Worm (Caenorhabditis elegans) whole organism, early embryonic: ENCODE results near the gene ttll-12.
A peak's percentile ranks its signal among the peaks of the same experiment; 100 is the strongest.

Source experiments
- B0310.2 ChIP-seq: sonication (generic microtip); optimal IDR thresholded peaks from 2 replicates; lab custom pipeline; 2016; ENCODE audit warnings: mild to moderate bottlenecking, missing genetic modification characterization, missing compliant biosample characterization
- F13C5.2 ChIP-seq: sonication (generic microtip); optimal IDR thresholded peaks from 2 replicates; lab custom pipeline; 2017; ENCODE audit warnings: mild to moderate bottlenecking, missing genetic modification characterization, inconsistent platforms, missing compliant biosample characterization
- aly-1 ChIP-seq: sonication (generic microtip); optimal IDR thresholded peaks from 2 replicates; lab custom pipeline; 2016; ENCODE audit warnings: missing genetic modification characterization, missing compliant biosample characterization
- ama-1 ChIP-seq: fragments of 150-350 bp; optimal IDR thresholded peaks from 2 replicates; lab custom pipeline; 2014
- ceh-13 ChIP-seq: fragments of 200-800 bp; sonication (Bioruptor generic); optimal IDR thresholded peaks from 2 replicates; lab custom pipeline; 2018; ENCODE audit warnings: mild to moderate bottlenecking, missing genetic modification characterization, missing compliant biosample characterization
- ceh-36 ChIP-seq: sonication (generic microtip); optimal IDR thresholded peaks from 2 replicates; lab custom pipeline; 2016; ENCODE audit warnings: missing genetic modification characterization, inconsistent platforms, missing compliant biosample characterization
- ets-7 ChIP-seq: sonication (generic microtip); optimal IDR thresholded peaks from 2 replicates; lab custom pipeline; 2016; ENCODE audit warnings: missing genotype, missing genetic modification characterization, missing compliant biosample characterization
- flt-1 ChIP-seq: fragments of 200-800 bp; sonication (Bioruptor generic); IDR thresholded peaks from 2 replicates; pipeline ENCODE4 v1.3.6; 2022; ENCODE audit warnings: missing genetic modification characterization, missing compliant biosample characterization
- hmbx-1 ChIP-seq: sonication (generic microtip); optimal IDR thresholded peaks from 2 replicates; lab custom pipeline; 2016; ENCODE audit warnings: mild to moderate bottlenecking, missing genetic modification characterization, missing compliant biosample characterization
- hmg-4 ChIP-seq: fragments of 200-800 bp; sonication (Bioruptor generic); optimal IDR thresholded peaks from 2 replicates; lab custom pipeline; 2018; ENCODE audit warnings: mild to moderate bottlenecking, missing genetic modification characterization, missing compliant biosample characterization
- hnd-1 ChIP-seq: sonication (generic microtip); optimal IDR thresholded peaks from 2 replicates; lab custom pipeline; 2016; ENCODE audit warnings: missing genetic modification characterization, missing compliant biosample characterization
- pes-1 ChIP-seq: fragments of 200-800 bp; sonication (Bioruptor generic); IDR thresholded peaks from 2 replicates; pipeline ENCODE4 v1.3.6; 2022; ENCODE audit warnings: missing genetic modification reagents, missing genetic modification characterization, missing compliant biosample characterization
- scrt-1 ChIP-seq: fragments of 200-800 bp; sonication (Bioruptor generic); IDR thresholded peaks from 2 replicates; pipeline ENCODE4 v1.3.6; 2022; ENCODE audit warnings: missing genetic modification characterization, missing compliant biosample characterization
- sea-1 ChIP-seq: fragments of 200-800 bp; sonication (Bioruptor generic); conservative IDR thresholded peaks from 2 replicates; pipeline ENCODE4 v1.3.6; 2022; ENCODE audit warnings: missing genetic modification characterization, missing compliant biosample characterization
- tbx-11 ChIP-seq: fragments of 200-800 bp; sonication (Bioruptor generic); IDR thresholded peaks from 2 replicates; pipeline ENCODE4 v1.3.6; 2022; ENCODE audit warnings: missing genetic modification characterization, missing compliant biosample characterization
- tbx-37 ChIP-seq: fragments of 200-800 bp; sonication (Bioruptor generic); conservative IDR thresholded peaks from 2 replicates; pipeline ENCODE4 v1.3.6; 2022; ENCODE audit warnings: missing genetic modification reagents, missing genetic modification characterization, missing compliant biosample characterization
- tra-4 ChIP-seq: sonication (generic microtip); optimal IDR thresholded peaks from 2 replicates; lab custom pipeline; 2017; ENCODE audit warnings: missing genetic modification characterization, missing compliant biosample characterization

ttll-12 gene

ce11 chrII:9305575-9305974 is 33.2 kb upstream of the ttll-12 start:
- TF ChIP-seq hnd-1 (tag; lab: Kevin White, UChicago) (no peak), B0310.2 (tag; lab: Kevin White, UChicago) (no peak), tbx-11 (GFP tag; lab: Robert Waterston, UW) (no peak), hmg-4 (GFP tag; lab: Kevin White, UChicago) (no peak), ceh-13 (GFP tag; lab: Kevin White, UChicago) (no peak), flt-1 (GFP tag; lab: Robert Waterston, UW) (no peak)

ce11 chrII:9306835-9307234 is 32.0 kb upstream of the ttll-12 start:
- TF ChIP-seq flt-1 (GFP tag; lab: Robert Waterston, UW) (no peak), tra-4 (tag; lab: Kevin White, UChicago) (no peak), ceh-13 (GFP tag; lab: Kevin White, UChicago) (no peak), ama-1 (lab: Kevin White, UChicago) (no peak), B0310.2 (tag; lab: Kevin White, UChicago) (no peak), hmbx-1 (tag; lab: Kevin White, UChicago) (no peak), scrt-1 (GFP tag; lab: Robert Waterston, UW) (no peak), aly-1 (tag; lab: Kevin White, UChicago) (no peak), hnd-1 (tag; lab: Kevin White, UChicago) (no peak), F13C5.2 (no peak), sea-1 (no peak), tbx-11 (GFP tag; lab: Robert Waterston, UW) (no peak), pes-1 (GFP tag; lab: Robert Waterston, UW) (no peak), hmg-4 (GFP tag; lab: Kevin White, UChicago) (no peak), ets-7 (no peak), tbx-37 (GFP tag; lab: Robert Waterston, UW) (no peak), ceh-36 (tag; lab: Kevin White, UChicago) (no peak)

DNA sequence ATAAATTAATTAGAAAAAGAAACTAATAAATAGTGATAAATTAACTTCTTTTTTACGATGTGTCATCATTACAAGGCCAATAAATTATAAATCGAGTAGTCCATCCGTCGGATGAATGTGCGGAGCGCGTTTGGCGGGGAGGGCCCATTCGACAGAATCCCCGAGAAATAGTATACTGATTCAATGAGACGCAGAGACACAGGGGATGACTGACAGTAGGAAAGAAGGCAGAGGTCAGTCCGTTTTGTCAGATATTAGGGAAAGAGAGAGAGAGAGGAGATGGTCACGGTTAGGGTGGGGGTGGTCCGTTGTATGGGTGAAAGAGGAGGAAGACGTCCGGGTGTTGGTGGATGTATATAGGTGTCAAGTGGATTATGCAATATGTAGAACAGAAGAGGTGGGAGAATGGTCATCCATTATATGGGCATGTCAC is 30.2 kb upstream of the ttll-12 start:
- no peak for TF ChIP-seq ama-1 (lab: Kevin White, UChicago)
- TF ChIP-seq ets-7 = peak; percentile 48
- no peak for TF ChIP-seq ceh-36 (tag; lab: Kevin White, UChicago)
- peak; percentile 74 for TF ChIP-seq hmg-4 (GFP tag; lab: Kevin White, UChicago)
- TF ChIP-seq hmbx-1 (tag; lab: Kevin White, UChicago) = no peak
- TF ChIP-seq scrt-1 (GFP tag; lab: Robert Waterston, UW) = no peak
- no peak; the same call in 1 of the 2 replicates for TF ChIP-seq pes-1 (GFP tag; lab: Robert Waterston, UW)
- TF ChIP-seq B0310.2 (tag; lab: Kevin White, UChicago) = peak; percentile 14
- peak; percentile 26; the same call in 1 of the 2 replicates for TF ChIP-seq flt-1 (GFP tag; lab: Robert Waterston, UW)
- no peak for TF ChIP-seq aly-1 (tag; lab: Kevin White, UChicago)
- peak; percentile 80 for TF ChIP-seq F13C5.2
- no peak for TF ChIP-seq ceh-13 (GFP tag; lab: Kevin White, UChicago)
- TF ChIP-seq sea-1 = peak; percentile 53; the same call in 1 of the 2 replicates

ce11 chrII:9310204-9310603 is 28.6 kb upstream of the ttll-12 start, which contains the start of gene cam-1:
Gene cam-1 (minus strand): TSS chrII:9310304.
- TF ChIP-seq ceh-36 (tag; lab: Kevin White, UChicago) (no peak), ceh-13 (GFP tag; lab: Kevin White, UChicago) (no peak), hmbx-1 (tag; lab: Kevin White, UChicago) (no peak)

DNA sequence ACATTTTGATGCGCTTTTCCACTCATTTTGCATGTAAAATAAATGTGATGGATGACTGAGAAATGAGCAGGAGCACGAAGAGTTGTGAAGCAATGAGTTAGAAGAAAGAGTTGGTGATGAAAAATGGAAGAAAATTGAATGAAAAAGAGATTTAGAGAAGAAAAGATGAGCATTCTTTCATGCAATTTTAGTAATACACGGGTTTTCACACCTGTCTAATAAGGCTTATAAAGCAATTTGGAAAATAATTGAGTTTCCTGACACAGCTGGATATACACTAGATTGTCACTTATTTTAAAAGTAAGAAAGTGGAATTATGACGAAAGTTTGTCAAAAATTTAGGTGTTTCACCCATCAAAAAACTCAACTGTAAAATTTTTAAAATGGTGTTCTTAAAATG is 28.0 kb upstream of the ttll-12 start:
- TF ChIP-seq aly-1 (tag; lab: Kevin White, UChicago) (no peak), ama-1 (lab: Kevin White, UChicago) (no peak)

DNA sequence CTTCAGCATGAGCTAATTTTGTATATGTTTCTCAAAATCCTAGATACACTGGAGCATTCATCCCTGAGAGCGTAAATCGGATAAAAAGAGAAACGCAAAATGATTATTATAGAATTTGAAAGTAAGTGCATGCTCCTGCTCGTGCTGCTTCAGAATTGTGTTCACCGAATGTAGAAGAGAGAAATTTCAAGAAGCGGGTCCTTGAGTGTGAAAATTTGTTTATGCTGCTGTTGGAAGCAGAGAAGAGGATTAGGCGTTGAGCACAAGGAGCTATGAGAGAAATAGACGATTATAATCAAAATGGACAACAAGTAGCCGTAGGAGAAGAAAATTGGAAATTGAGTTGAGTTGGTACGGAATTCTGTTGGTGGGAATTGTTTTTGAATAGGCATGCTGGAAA is 27.1 kb upstream of the ttll-12 start:
- TF ChIP-seq hmbx-1 (tag; lab: Kevin White, UChicago) (no peak), tra-4 (tag; lab: Kevin White, UChicago) (no peak), ama-1 (lab: Kevin White, UChicago) (no peak), aly-1 (tag; lab: Kevin White, UChicago) (no peak), B0310.2 (tag; lab: Kevin White, UChicago) (no peak), ceh-36 (tag; lab: Kevin White, UChicago) (no peak), sea-1 (no peak), tbx-11 (GFP tag; lab: Robert Waterston, UW) (no peak), flt-1 (GFP tag; lab: Robert Waterston, UW) (no peak), ceh-13 (GFP tag; lab: Kevin White, UChicago) (no peak), ets-7 (no peak), hmg-4 (GFP tag; lab: Kevin White, UChicago) (no peak), hnd-1 (tag; lab: Kevin White, UChicago) (no peak), tbx-37 (GFP tag; lab: Robert Waterston, UW) (no peak), scrt-1 (GFP tag; lab: Robert Waterston, UW) (no peak), F13C5.2 (no peak), pes-1 (GFP tag; lab: Robert Waterston, UW) (no peak)

DNA sequence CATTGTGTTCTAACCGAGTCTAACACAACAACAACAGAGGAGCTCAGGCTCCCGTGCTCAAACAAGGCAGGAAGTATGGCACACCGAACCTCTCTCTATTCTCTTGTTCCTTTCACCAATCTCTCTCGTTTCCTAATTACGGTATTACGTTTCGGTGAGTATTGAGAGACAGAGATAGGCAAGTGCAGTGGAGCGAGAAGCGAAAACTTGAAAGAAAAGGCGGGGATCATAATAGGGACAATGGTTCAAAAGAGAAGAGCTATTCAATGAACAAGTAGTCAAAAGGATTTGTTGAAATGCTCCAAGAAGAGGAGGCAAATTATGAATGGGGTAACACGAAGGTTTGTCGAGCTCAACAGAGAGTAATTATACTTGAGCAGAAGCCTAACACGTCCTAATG is 25.5 kb upstream of the ttll-12 start:
- no peak for TF ChIP-seq sea-1
- no peak for TF ChIP-seq hnd-1 (tag; lab: Kevin White, UChicago)
- no peak for TF ChIP-seq ama-1 (lab: Kevin White, UChicago)
- TF ChIP-seq aly-1 (tag; lab: Kevin White, UChicago) = no peak
- no peak for TF ChIP-seq flt-1 (GFP tag; lab: Robert Waterston, UW)
- TF ChIP-seq tbx-11 (GFP tag; lab: Robert Waterston, UW) = no peak
- no peak for TF ChIP-seq ets-7
- TF ChIP-seq ceh-13 (GFP tag; lab: Kevin White, UChicago) = no peak
- TF ChIP-seq B0310.2 (tag; lab: Kevin White, UChicago) = no peak
- no peak for TF ChIP-seq hmbx-1 (tag; lab: Kevin White, UChicago)
- no peak for TF ChIP-seq scrt-1 (GFP tag; lab: Robert Waterston, UW)
- no peak for TF ChIP-seq pes-1 (GFP tag; lab: Robert Waterston, UW)
- TF ChIP-seq tra-4 (tag; lab: Kevin White, UChicago) = no peak
- TF ChIP-seq tbx-37 (GFP tag; lab: Robert Waterston, UW) = no peak
- TF ChIP-seq F13C5.2 = no peak
- no peak for TF ChIP-seq hmg-4 (GFP tag; lab: Kevin White, UChicago)
